Fruit fly (Drosophila melanogaster) whole organism, embryonic: Measurements from ENCODE around the gene CG43156.

Experiments
- B-H1 ChIP-seq: fragments of 200-800 bp; sonication (Bioruptor generic); IDR thresholded peaks from 3 replicates; pipeline ENCODE4 v1.3.6; 2022; ENCODE audit warnings: missing biosample characterization, missing genetic modification characterization
- Bgb ChIP-seq: fragments of 200-800 bp; sonication (Bioruptor generic); IDR thresholded peaks from 2 replicates; pipeline ENCODE4 v1.3.6; 2022; ENCODE audit warnings: missing biosample characterization, missing genetic modification characterization; ENCODE audit not compliant: partially characterized antibody
- CG10321 ChIP-seq: fragments of 200-800 bp; sonication (Bioruptor generic); IDR thresholded peaks from 2 replicates; pipeline ENCODE4 v1.3.6; 2022; ENCODE audit warnings: missing biosample characterization, missing genetic modification characterization
- CG10462 ChIP-seq: fragments of 200-800 bp; sonication (Bioruptor generic); optimal IDR thresholded peaks from 2 replicates; lab custom pipeline; 2016; ENCODE audit warnings: missing biosample characterization, missing genetic modification characterization
- CG11695 ChIP-seq: fragments of 200-800 bp; sonication (Bioruptor generic); IDR thresholded peaks from 3 replicates; pipeline ENCODE4 v1.3.6; 2022; ENCODE audit warnings: missing biosample characterization, missing genetic modification characterization
- CG12744 ChIP-seq: fragments of 200-800 bp; sonication (Bioruptor generic); optimal IDR thresholded peaks from 2 replicates; lab custom pipeline; 2016; ENCODE audit warnings: missing biosample characterization, missing genetic modification characterization
- CG12769 ChIP-seq: fragments of 200-800 bp; sonication (Bioruptor generic); optimal IDR thresholded peaks from 2 replicates; lab custom pipeline; 2019; ENCODE audit warnings: missing biosample characterization, mild to moderate bottlenecking, missing genetic modification characterization, moderate library complexity
- CG13775 ChIP-seq: fragments of 200-800 bp; sonication (Bioruptor generic); optimal IDR thresholded peaks from 3 replicates; lab custom pipeline; 2017; ENCODE audit warnings: missing biosample characterization, mild to moderate bottlenecking, missing genetic modification characterization
- CG14667 ChIP-seq: fragments of 200-800 bp; sonication (Bioruptor generic); IDR thresholded peaks from 2 replicates; pipeline ENCODE4 v1.3.6; 2022; ENCODE audit warnings: missing biosample characterization, missing genetic modification characterization
- CG15696 ChIP-seq: fragments of 200-800 bp; sonication (Bioruptor generic); optimal IDR thresholded peaks from 2 replicates; lab custom pipeline; 2019; ENCODE audit warnings: missing biosample characterization, mild to moderate bottlenecking, missing genetic modification characterization, moderate library complexity
- CG16863 ChIP-seq: fragments of 200-800 bp; sonication (Bioruptor generic); optimal IDR thresholded peaks from 3 replicates; lab custom pipeline; 2016; ENCODE audit warnings: missing biosample characterization, missing genetic modification characterization
- CG17612 ChIP-seq: fragments of 200-800 bp; sonication (Bioruptor generic); IDR thresholded peaks from 2 replicates; pipeline ENCODE4 v1.3.6; 2022; ENCODE audit warnings: missing biosample characterization, missing genetic modification characterization
- CG18011 ChIP-seq: fragments of 200-800 bp; sonication (Bioruptor generic); optimal IDR thresholded peaks from 2 replicates; lab custom pipeline; 2017; ENCODE audit warnings: missing biosample characterization, missing genetic modification characterization, mild to moderate bottlenecking, moderate library complexity, missing genotype
- CG1832 ChIP-seq: fragments of 200-800 bp; sonication (Bioruptor generic); optimal IDR thresholded peaks from 2 replicates; lab custom pipeline; 2017; ENCODE audit warnings: missing biosample characterization, mild to moderate bottlenecking, missing genetic modification characterization, inconsistent platforms
- CG18619 ChIP-seq: fragments of 200-800 bp; sonication (Bioruptor generic); optimal IDR thresholded peaks from 3 replicates; lab custom pipeline; 2017; ENCODE audit warnings: missing biosample characterization, mild to moderate bottlenecking, missing genetic modification characterization
- CG2120 ChIP-seq: fragments of 200-800 bp; sonication (Bioruptor generic); optimal IDR thresholded peaks from 3 replicates; lab custom pipeline; 2016; ENCODE audit warnings: missing biosample characterization, missing genetic modification characterization
- CG5180 ChIP-seq: fragments of 200-800 bp; sonication (Bioruptor generic); optimal IDR thresholded peaks from 3 replicates; lab custom pipeline; 2017; ENCODE audit warnings: missing biosample characterization, missing genetic modification characterization, mild to moderate bottlenecking, moderate library complexity, missing genetic modification reagents
- CG5245 ChIP-seq: fragments of 200-800 bp; sonication (Bioruptor generic); optimal IDR thresholded peaks from 3 replicates; lab custom pipeline; 2016; ENCODE audit warnings: missing biosample characterization, missing genetic modification characterization
- CG9215 ChIP-seq: fragments of 200-800 bp; sonication (Bioruptor generic); IDR thresholded peaks from 2 replicates; pipeline ENCODE4 v1.3.6; 2022; ENCODE audit warnings: missing biosample characterization, missing genetic modification characterization
- CG9797 ChIP-seq: fragments of 200-800 bp; sonication (Bioruptor generic); optimal IDR thresholded peaks from 3 replicates; lab custom pipeline; 2018; ENCODE audit warnings: missing biosample characterization, mild to moderate bottlenecking, missing genetic modification characterization
- CG9876 ChIP-seq: fragments of 200-800 bp; sonication (Bioruptor generic); optimal IDR thresholded peaks from 2 replicates; lab custom pipeline; 2016; ENCODE audit warnings: missing biosample characterization, missing genetic modification characterization
- Fer3 ChIP-seq: fragments of 200-800 bp; sonication (Bioruptor generic); optimal IDR thresholded peaks from 2 replicates; lab custom pipeline; 2018; ENCODE audit warnings: missing biosample characterization, mild to moderate bottlenecking, missing genetic modification characterization, moderate library complexity
- Gug ChIP-seq: fragments of 200-800 bp; sonication (Bioruptor generic); IDR thresholded peaks from 4 replicates; pipeline ENCODE4 v1.3.6; 2022; ENCODE audit warnings: missing biosample characterization, missing genetic modification characterization
- HLH3B ChIP-seq: fragments of 200-800 bp; sonication (Bioruptor generic); IDR thresholded peaks from 2 replicates; pipeline ENCODE4 v1.3.6; 2022; ENCODE audit warnings: missing biosample characterization, missing genetic modification characterization
- Med ChIP-seq: fragments of 200-800 bp; sonication (Bioruptor generic); peaks from one replicate; lab custom pipeline; 2016; ENCODE audit warnings: missing biosample characterization, missing genetic modification characterization, mild to moderate bottlenecking, inconsistent platforms, moderate library complexity
- Sry-β ChIP-seq: fragments of 200-800 bp; sonication (Bioruptor generic); optimal IDR thresholded peaks from 2 replicates; lab custom pipeline; 2018; ENCODE audit warnings: missing biosample characterization, mild to moderate bottlenecking, missing genetic modification characterization, moderate library complexity
- ac ChIP-seq: fragments of 200-800 bp; sonication (Bioruptor generic); optimal IDR thresholded peaks from 3 replicates; lab custom pipeline; 2017; ENCODE audit warnings: missing biosample characterization, mild to moderate bottlenecking, missing genetic modification characterization
- chinmo ChIP-seq: fragments of 200-800 bp; sonication (Bioruptor generic); IDR thresholded peaks from 4 replicates; pipeline ENCODE4 v1.3.6; 2022; ENCODE audit warnings: missing biosample characterization, missing genetic modification characterization; ENCODE audit not compliant: partially characterized antibody
- ci ChIP-seq: fragments of 200-800 bp; sonication (Bioruptor generic); IDR thresholded peaks from 3 replicates; pipeline ENCODE4 v1.3.6; 2022; ENCODE audit warnings: missing biosample characterization, missing genetic modification characterization
- dati ChIP-seq: fragments of 200-800 bp; sonication (Bioruptor generic); IDR thresholded peaks from 2 replicates; pipeline ENCODE4 v1.3.6; 2022; ENCODE audit warnings: missing biosample characterization, missing genetic modification characterization
- eyg ChIP-seq: fragments of 200-800 bp; sonication (Bioruptor generic); optimal IDR thresholded peaks from 3 replicates; lab custom pipeline; 2016; ENCODE audit warnings: missing biosample characterization, missing genetic modification characterization
- fd96Cb ChIP-seq: fragments of 200-800 bp; sonication (Bioruptor generic); optimal IDR thresholded peaks from 2 replicates; lab custom pipeline; 2018; ENCODE audit warnings: missing biosample characterization, mild to moderate bottlenecking, missing genetic modification characterization, moderate library complexity
- hb ChIP-seq: fragments of 200-800 bp; sonication (Bioruptor generic); IDR thresholded peaks from 3 replicates; pipeline ENCODE4 v1.3.6; 2022; ENCODE audit warnings: missing biosample characterization, missing genetic modification characterization; ENCODE audit not compliant: partially characterized antibody
- jing ChIP-seq: fragments of 200-800 bp; sonication (Bioruptor generic); optimal IDR thresholded peaks from 2 replicates; lab custom pipeline; 2018; ENCODE audit warnings: missing biosample characterization, mild to moderate bottlenecking, missing genetic modification characterization
- lbe ChIP-seq: fragments of 200-800 bp; sonication (Bioruptor generic); optimal IDR thresholded peaks from 2 replicates; lab custom pipeline; 2016; ENCODE audit warnings: missing biosample characterization, mild to moderate bottlenecking, missing genetic modification characterization
- mam ChIP-seq: fragments of 200-800 bp; sonication (Bioruptor generic); optimal IDR thresholded peaks from 3 replicates; lab custom pipeline; 2016; ENCODE audit warnings: missing biosample characterization, missing genetic modification characterization
- nerfin-2 ChIP-seq: fragments of 200-800 bp; sonication (Bioruptor generic); IDR thresholded peaks from 2 replicates; pipeline ENCODE4 v1.3.6; 2022; ENCODE audit warnings: missing biosample characterization, missing genetic modification characterization; ENCODE audit not compliant: partially characterized antibody
- nom ChIP-seq: fragments of 200-800 bp; sonication (Bioruptor generic); optimal IDR thresholded peaks from 2 replicates; lab custom pipeline; 2017; ENCODE audit warnings: missing biosample characterization, missing genetic modification characterization, mild to moderate bottlenecking, moderate library complexity, missing genetic modification reagents
- org-1 ChIP-seq: fragments of 200-800 bp; sonication (Bioruptor generic); optimal IDR thresholded peaks from 2 replicates; lab custom pipeline; 2017; ENCODE audit warnings: missing biosample characterization, missing genetic modification characterization
- prd ChIP-seq, 3 experiments: fragments of >200 bp in 2 of 3; fragments of 200-800 bp in 1 of 3; sonication (Bioruptor generic) in 1 of 3; optimal IDR thresholded peaks in 2 of 3; IDR thresholded peaks in 1 of 3; 2 replicates in 2 of 3; 3 replicates in 1 of 3; pipeline versions ENCODE4 v1.3.6 to Lab custom; 2017 to 2022; ENCODE audit warnings: missing biosample characterization in 1 of 3, missing genetic modification characterization in 1 of 3
- psq ChIP-seq: fragments of 200-800 bp; sonication (Bioruptor generic); optimal IDR thresholded peaks from 2 replicates; lab custom pipeline; 2017; ENCODE audit warnings: missing biosample characterization, missing genetic modification characterization
- sens ChIP-seq: fragments of 200-800 bp; sonication (Bioruptor generic); peaks from one replicate; lab custom pipeline; 2016; ENCODE audit warnings: missing biosample characterization, missing genetic modification characterization
- sob ChIP-seq: fragments of 200-800 bp; sonication (Bioruptor generic); IDR thresholded peaks from 2 replicates; pipeline ENCODE4 v1.3.6; 2022; ENCODE audit warnings: missing biosample characterization, missing genetic modification characterization
- sqz ChIP-seq: fragments of 200-800 bp; sonication (Bioruptor generic); optimal IDR thresholded peaks from 3 replicates; lab custom pipeline; 2018; ENCODE audit warnings: missing biosample characterization, mild to moderate bottlenecking, missing genetic modification characterization
- toy ChIP-seq: fragments of 200-800 bp; sonication (Bioruptor generic); IDR thresholded peaks from 2 replicates; pipeline ENCODE4 v1.3.6; 2022; ENCODE audit warnings: missing biosample characterization, missing genetic modification characterization
- vvl ChIP-seq: fragments of 200-800 bp; sonication (Bioruptor generic); IDR thresholded peaks from 2 replicates; pipeline ENCODE4 v1.3.6; 2022; ENCODE audit warnings: missing biosample characterization, missing genetic modification characterization
- z ChIP-seq: fragments of 200-800 bp; sonication (Bioruptor generic); IDR thresholded peaks from 3 replicates; pipeline ENCODE4 v1.3.6; 2022; ENCODE audit warnings: missing biosample characterization, missing genetic modification characterization
- zen2 ChIP-seq: fragments of 200-800 bp; sonication (Bioruptor generic); IDR thresholded peaks from 3 replicates; pipeline ENCODE4 v1.3.6; 2022; ENCODE audit warnings: missing biosample characterization, missing genetic modification characterization; ENCODE audit not compliant: partially characterized antibody
- zfh1 ChIP-seq: fragments of 200-800 bp; sonication (Bioruptor generic); IDR thresholded peaks from 3 replicates; pipeline ENCODE4 v1.3.6; 2022; ENCODE audit warnings: missing biosample characterization, missing genetic modification characterization

CG43156 gene

dm6 chrX:11920959-11921358 lies 14.3 kb upstream of the CG43156 start (continued):
- TF ChIP-seq HLH3B (GFP tag; lab: Robert Waterston, UW): peak; percentile 87
- TF ChIP-seq Fer3 (tag; lab: Kevin White, UChicago): peak; percentile 89
- TF ChIP-seq CG17612 (GFP tag; lab: Robert Waterston, UW): peak; percentile 62
- TF ChIP-seq sob (GFP tag; lab: Robert Waterston, UW): peak; percentile 90
- peak; percentile 71 for TF ChIP-seq eyg (GFP tag; lab: Kevin White, UChicago)
- TF ChIP-seq mam: peak; percentile 79
- no peak for TF ChIP-seq CG9797
- TF ChIP-seq Gug (GFP tag; lab: Robert Waterston, UW): peak; percentile 58
- no peak for TF ChIP-seq hb (GFP tag; lab: Robert Waterston, UW)
- TF ChIP-seq CG14667 (GFP tag; lab: Robert Waterston, UW): peak; percentile 74
- TF ChIP-seq CG2120 (GFP tag; lab: Kevin White, UChicago): peak; percentile 86
- no peak for TF ChIP-seq ac (GFP tag; lab: Kevin White, UChicago)
- peak; percentile 75 for TF ChIP-seq jing
- TF ChIP-seq CG10321 (GFP tag; lab: Robert Waterston, UW): no peak
- peak; percentile 84 for TF ChIP-seq org-1

- TF ChIP-seq chinmo (GFP tag; lab: Robert Waterston, UW) (peak; percentile 71; the same call in 2 of the 4 replicates), Med (GFP tag; lab: Kevin White, UChicago) (peak; percentile 55), Sry-β (GFP tag; lab: Kevin White, UChicago) (peak; percentile 88), CG10462 (GFP tag; lab: Kevin White, UChicago) (no peak), CG13775 (GFP tag; lab: Kevin White, UChicago) (no peak), dati (GFP tag; lab: Robert Waterston, UW) (no peak), CG12744 (no peak), nerfin-2 (GFP tag; lab: Robert Waterston, UW) (no peak), CG5180 (GFP tag; lab: Kevin White, UChicago) (peak; percentile 84), CG11695 (GFP tag; lab: Robert Waterston, UW) (no peak), nom (GFP tag; lab: Kevin White, UChicago) (peak; percentile 7), CG15696 (tag; lab: Kevin White, UChicago) (no peak), psq (GFP tag; lab: Kevin White, UChicago) (no peak), CG1832 (GFP tag; lab: Kevin White, UChicago) (no peak), Bgb (GFP tag; lab: Robert Waterston, UW) (0 out of 2 replicates have a peak, but pooled peaks have one; percentile 14), CG18011 (GFP tag; lab: Kevin White, UChicago) (no peak), CG18619 (GFP tag; lab: Kevin White, UChicago) (no peak), z (GFP tag; lab: Robert Waterston, UW) (0 out of 3 replicates have a peak, but pooled peaks have one; percentile 18), CG9215 (GFP tag; lab: Robert Waterston, UW) (no peak), CG5245 (no peak), fd96Cb (tag; lab: Kevin White, UChicago) (no peak), toy (GFP tag; lab: Robert Waterston, UW) (no peak), ci (GFP tag; lab: Robert Waterston, UW) (no peak), vvl (peak; percentile 34; the same call in 1 of the 2 replicates), lbe (GFP tag; lab: Kevin White, UChicago) (no peak), sens (GFP tag; lab: Kevin White, UChicago) (peak; percentile 41), CG12769 (tag; lab: Kevin White, UChicago) (peak; percentile 46), zfh1 (GFP tag; lab: Robert Waterston, UW) (no peak), zen2 (GFP tag; lab: Robert Waterston, UW) (no peak), prd (optimal IDR thresholded peaks at IDR 0.05; lab: Kevin White, UChicago) (no peak), prd (GFP tag; IDR thresholded peaks at IDR 0.05; lab: Robert Waterston, UW) (no peak), CG16863 (GFP tag; lab: Kevin White, UChicago) (no peak), B-H1 (GFP tag; lab: Robert Waterston, UW) (no peak), CG9876 (GFP tag; lab: Kevin White, UChicago) (no peak), sqz (GFP tag; lab: Kevin White, UChicago) (peak; percentile 26)
These were observed 10.5 kb upstream of the CG43156 start, which contains the start of gene pot for dm6 chrX:11917056-11917633. TSS of gene pot (minus strand) at chrX:11917260.
